Fruit fly (Drosophila melanogaster): Measurements from ENCODE around the gene mtrm.

mtrm gene

dm6 chr3L:8395630-8396168, 17.1 kb upstream of the mtrm start, which contains the start of gene CG7120 (continued):
- TF ChIP-seq CG30020 (tag; optimal IDR thresholded peaks at IDR 0.05) (no peak), Doc3 (GFP tag; IDR thresholded peaks at IDR 0.05; ENCODE audit: partially characterized antibody) (no peak), Dek (tag; optimal IDR thresholded peaks at IDR 0.05) (peak; percentile 20), Doc2 (GFP tag; IDR thresholded peaks at IDR 0.05) (no peak), CG31365 (tag; optimal IDR thresholded peaks at IDR 0.05) (no peak), HLHmδ (GFP tag; optimal IDR thresholded peaks at IDR 0.05) (no peak), vfl (GFP tag; optimal IDR thresholded peaks at IDR 0.05) (no peak), CG30431 (GFP tag; optimal IDR thresholded peaks at IDR 0.05) (peak; percentile 36), disco-r (GFP tag; optimal IDR thresholded peaks at IDR 0.05) (no peak), bigmax (GFP tag; optimal IDR thresholded peaks at IDR 0.05) (no peak), Hsf (GFP tag; optimal IDR thresholded peaks at IDR 0.05) (peak; percentile 38), Hr51 (GFP tag; optimal IDR thresholded peaks at IDR 0.05) (peak; percentile 18 to 55), crol (GFP tag; IDR thresholded peaks at IDR 0.05) (no peak), CG12155 (GFP tag; optimal IDR thresholded peaks at IDR 0.05) (no peak), pum (GFP tag; optimal IDR thresholded peaks at IDR 0.05) (peak; percentile 36), CG18599 (GFP tag; optimal IDR thresholded peaks at IDR 0.05) (peak; percentile 52), CG11093 (GFP tag; IDR thresholded peaks at IDR 0.05) (no peak), Meics (GFP tag; optimal IDR thresholded peaks at IDR 0.05) (peak; percentile 50), yki (optimal IDR thresholded peaks at IDR 0.05) (no peak), slou (GFP tag; optimal IDR thresholded peaks at IDR 0.05) (no peak), ato (GFP tag; IDR thresholded peaks at IDR 0.05; ENCODE audit: partially characterized antibody) (no peak), CG10979 (tag; optimal IDR thresholded peaks at IDR 0.05) (peak; percentile 74), pnt (GFP tag; optimal IDR thresholded peaks at IDR 0.05) (no peak), Elba2 (GFP tag; optimal IDR thresholded peaks at IDR 0.05) (no peak), CG12659 (GFP tag; optimal IDR thresholded peaks at IDR 0.05) (peak; percentile 16), Mes4 (GFP tag; optimal IDR thresholded peaks at IDR 0.05) (peak; percentile 34), Sin3A (optimal IDR thresholded peaks at IDR 0.05) (no peak), dan (GFP tag; IDR thresholded peaks at IDR 0.05) (no peak), jumu (GFP tag; optimal IDR thresholded peaks at IDR 0.05) (no peak), NC2β (GFP tag; optimal IDR thresholded peaks at IDR 0.05) (peak; percentile 28), mirr (GFP tag; optimal IDR thresholded peaks at IDR 0.05) (no peak), CG5180 (GFP tag; optimal IDR thresholded peaks at IDR 0.05) (peak; percentile 15), Adf1 (GFP tag; IDR thresholded peaks at IDR 0.05) (no peak), CG9727 (GFP tag; optimal IDR thresholded peaks at IDR 0.05) (peak; percentile 32), Nf-YB (GFP tag; optimal IDR thresholded peaks at IDR 0.05) (peak; percentile 45), CG10654 (GFP tag; optimal IDR thresholded peaks at IDR 0.05) (peak; percentile 14), nom (GFP tag; optimal IDR thresholded peaks at IDR 0.05) (no peak), Trl (optimal IDR thresholded peaks at IDR 0.05) (no peak), Trl (GFP tag; optimal IDR thresholded peaks at IDR 0.05) (no peak), HLH54F (GFP tag; optimal IDR thresholded peaks at IDR 0.05) (peak; percentile 20), jigr1 (GFP tag; IDR thresholded peaks at IDR 0.05) (no peak), CG4424 (GFP tag; optimal IDR thresholded peaks at IDR 0.05) (peak; percentile 55), tio (GFP tag; optimal IDR thresholded peaks at IDR 0.05) (peak; percentile 74), zen (tag; optimal IDR thresholded peaks at IDR 0.05) (peak; percentile 37), CG8924 (tag; optimal IDR thresholded peaks at IDR 0.05) (peak; percentile 33), CG9609 (GFP tag; optimal IDR thresholded peaks at IDR 0.05) (no peak), lmd (GFP tag; IDR thresholded peaks at IDR 0.05) (no peak), Optix (GFP tag; IDR thresholded peaks at IDR 0.05) (no peak), CG13624 (GFP tag; optimal IDR thresholded peaks at IDR 0.05) (no peak), CG17359 (tag; optimal IDR thresholded peaks at IDR 0.05) (no peak), CG15269 (tag; optimal IDR thresholded peaks at IDR 0.05) (no peak), grau (tag; optimal IDR thresholded peaks at IDR 0.05) (peak; percentile 61)
